Fruit fly (Drosophila melanogaster): ENCODE measurements around the gene CG1532.

Gene CG1532

dm6 chrX:21027929-21028575, at the start of gene CG1532:
CG1532 (minus strand) TSS chrX:21028361.
- TF ChIP-seq Eip93F (GFP tag; optimal IDR thresholded peaks at IDR 0.05) (no peak), Eip78C (GFP tag) (peak; percentile 83), net (GFP tag; optimal IDR thresholded peaks at IDR 0.05) (no peak), Met (GFP tag; optimal IDR thresholded peaks at IDR 0.05) (peak; percentile 25), CG7368 (GFP tag; optimal IDR thresholded peaks at IDR 0.05) (peak; percentile 13), CG10669 (GFP tag; optimal IDR thresholded peaks at IDR 0.05) (peak; percentile 20), pdm3 (GFP tag; optimal IDR thresholded peaks at IDR 0.05) (no peak), Lpt (GFP tag; optimal IDR thresholded peaks at IDR 0.05) (no peak), CG10631 (GFP tag; optimal IDR thresholded peaks at IDR 0.05) (no peak), CG6854 (GFP tag; optimal IDR thresholded peaks at IDR 0.05) (peak; percentile 56), CG15336 (GFP tag; IDR thresholded peaks at IDR 0.05) (no peak), ss (GFP tag; optimal IDR thresholded peaks at IDR 0.05) (peak in 1 of 2 experiments; percentile 1), CG3919 (GFP tag; optimal IDR thresholded peaks at IDR 0.05) (peak; percentile 29), eg (GFP tag; IDR thresholded peaks at IDR 0.05) (peak; percentile 25; the same call in 1 of the 3 replicates)

dm6 chrX:21074329-21074708, 46.2 kb upstream of the CG1532 start:
- TF ChIP-seq Smox (GFP tag; optimal IDR thresholded peaks at IDR 0.05) (peak; percentile 67), CG6808 (GFP tag; optimal IDR thresholded peaks at IDR 0.05) (peak; percentile 5), CG11902 (GFP tag; optimal IDR thresholded peaks at IDR 0.05) (peak; percentile 27), fd59A (GFP tag; optimal IDR thresholded peaks at IDR 0.05) (peak; percentile 11), Hr38 (GFP tag; optimal IDR thresholded peaks at IDR 0.05) (no peak), CG11294 (GFP tag; IDR thresholded peaks at IDR 0.05) (peak; percentile 63), fkh (GFP tag; optimal IDR thresholded peaks at IDR 0.05) (peak; percentile 52), CG6276 (GFP tag; optimal IDR thresholded peaks at IDR 0.05) (peak; percentile 73), Eip93F (GFP tag; optimal IDR thresholded peaks at IDR 0.05) (no peak), CG6854 (GFP tag; optimal IDR thresholded peaks at IDR 0.05) (no peak), Sox102F (GFP tag; optimal IDR thresholded peaks at IDR 0.05) (peak; percentile 72), topi (GFP tag; optimal IDR thresholded peaks at IDR 0.05) (peak; percentile 49), CG1621 (tag; optimal IDR thresholded peaks at IDR 0.05) (no peak), Eip78C (GFP tag) (peak; percentile 89), dac (GFP tag; optimal IDR thresholded peaks at IDR 0.05) (peak; percentile 66), CG8632 (GFP tag; optimal IDR thresholded peaks at IDR 0.05) (peak; percentile 32), CG8319 (GFP tag; optimal IDR thresholded peaks at IDR 0.05) (peak; percentile 3), CG31627 (GFP tag; optimal IDR thresholded peaks at IDR 0.05) (peak; percentile 71), esn (GFP tag; optimal IDR thresholded peaks at IDR 0.05) (peak; percentile 71), Sox15 (GFP tag; optimal IDR thresholded peaks at IDR 0.05) (peak; percentile 24), Gug (GFP tag; IDR thresholded peaks at IDR 0.05) (peak; percentile 57), CG8119 (GFP tag; IDR thresholded peaks at IDR 0.05) (peak; percentile 78), Eip75B (GFP tag; optimal IDR thresholded peaks at IDR 0.05) (peak; percentile 58), ss (GFP tag; optimal IDR thresholded peaks at IDR 0.05) (peak in 1 of 2 experiments; percentile 29), CG16779 (tag; optimal IDR thresholded peaks at IDR 0.05) (no peak), dsx (GFP tag; optimal IDR thresholded peaks at IDR 0.05; ENCODE audit: poor library complexity, severe bottlenecking) (peak; percentile 47), svp (GFP tag) (peak; percentile 83), CG34406 (GFP tag; optimal IDR thresholded peaks at IDR 0.05) (peak; percentile 40), Hr39 (GFP tag; optimal IDR thresholded peaks at IDR 0.05) (peak; percentile 73), vri (GFP tag; optimal IDR thresholded peaks at IDR 0.05) (peak; percentile 31), Hr4 (GFP tag; optimal IDR thresholded peaks at IDR 0.05) (peak; percentile 73), Blimp-1 (GFP tag; optimal IDR thresholded peaks at IDR 0.05) (no peak), CG6163 (GFP tag; IDR thresholded peaks at IDR 0.05) (peak; percentile 86), CG10669 (GFP tag; optimal IDR thresholded peaks at IDR 0.05) (peak; percentile 45), CG6792 (GFP tag; optimal IDR thresholded peaks at IDR 0.05) (peak; percentile 59), CG10631 (GFP tag; optimal IDR thresholded peaks at IDR 0.05) (peak; percentile 61), cyc (GFP tag; optimal IDR thresholded peaks at IDR 0.05) (peak; percentile 60), Sox14 (GFP tag; optimal IDR thresholded peaks at IDR 0.05) (peak; percentile 73), net (GFP tag; optimal IDR thresholded peaks at IDR 0.05) (peak; percentile 78), CG11762 (GFP tag; optimal IDR thresholded peaks at IDR 0.05; ENCODE audit: insufficient read depth) (peak; percentile 40), lz (GFP tag; optimal IDR thresholded peaks at IDR 0.05) (peak; percentile 65), CG4318 (GFP tag; optimal IDR thresholded peaks at IDR 0.05) (peak; percentile 64)
